Fruit fly (Drosophila melanogaster) whole organism, wandering third instar larva: ENCODE measurements around the gene Sod1.

ENCODE experiments used
- CG32264 ChIP-seq: fragments of 200-800 bp; sonication (Bioruptor generic); optimal IDR thresholded peaks from 2 replicates; lab custom pipeline; 2016; ENCODE audit warnings: missing biosample characterization, missing genetic modification characterization
- CG9705 ChIP-seq: fragments of 200-800 bp; sonication (Bioruptor generic); optimal IDR thresholded peaks from 2 replicates; lab custom pipeline; 2018; ENCODE audit warnings: missing biosample characterization, mild to moderate bottlenecking, missing genetic modification characterization
- Dfd ChIP-seq: fragments of >200 bp; optimal IDR thresholded peaks from 2 replicates; lab custom pipeline; 2017; ENCODE audit warnings: missing biosample characterization, missing genetic modification characterization
- Dif ChIP-seq: fragments of 200-275, 200-300 bp; sonication (Bioruptor generic); optimal IDR thresholded peaks from 2 replicates; lab custom pipeline; 2018; ENCODE audit warnings: missing biosample characterization, missing genetic modification characterization; ENCODE audit not compliant: partially characterized antibody
- GATAd ChIP-seq: sonication (Bioruptor generic); optimal IDR thresholded peaks from 2 replicates; lab custom pipeline; 2016; ENCODE audit warnings: missing biosample characterization, missing genetic modification characterization
- HLH106 ChIP-seq: fragments of 200-800 bp; optimal IDR thresholded peaks from 3 replicates; lab custom pipeline; 2019; ENCODE audit warnings: missing biosample characterization, mild to moderate bottlenecking, missing genetic modification characterization, moderate library complexity
- Hnf4 ChIP-seq: fragments of 200-800 bp; sonication (Bioruptor generic); optimal IDR thresholded peaks from 2 replicates; lab custom pipeline; 2016; ENCODE audit warnings: missing biosample characterization, mild to moderate bottlenecking, missing genetic modification characterization
- Hr78 ChIP-seq: fragments of >200 bp; optimal IDR thresholded peaks from 2 replicates; lab custom pipeline; 2017; ENCODE audit warnings: missing biosample characterization, missing genetic modification characterization
- Hr83 ChIP-seq: fragments of 200-300 bp; sonication (Bioruptor generic); optimal IDR thresholded peaks from 2 replicates; lab custom pipeline; 2016; ENCODE audit warnings: missing biosample characterization, mild to moderate bottlenecking, missing genetic modification characterization, moderate library complexity; ENCODE audit not compliant: poor library complexity, severe bottlenecking
- Jra ChIP-seq: sonication (Bioruptor generic); optimal IDR thresholded peaks from 2 replicates; lab custom pipeline; 2016; ENCODE audit warnings: missing biosample characterization, missing genetic modification characterization
- Mio ChIP-seq: sonication (Bioruptor generic); optimal IDR thresholded peaks from 2 replicates; lab custom pipeline; 2016; ENCODE audit warnings: missing biosample characterization, missing genetic modification characterization
- Myc ChIP-seq: fragments of >200 bp; optimal IDR thresholded peaks from 2 replicates; lab custom pipeline; 2017
- N ChIP-seq: fragments of >200 bp; optimal IDR thresholded peaks from 2 replicates; lab custom pipeline; 2018; ENCODE audit warnings: missing biosample characterization, missing external identifiers, missing genetic modification characterization
- OdsH ChIP-seq: fragments of 200-800 bp; sonication (Bioruptor generic); optimal IDR thresholded peaks from 2 replicates; lab custom pipeline; 2016; ENCODE audit warnings: missing biosample characterization, mild to moderate bottlenecking, missing genetic modification characterization
- Rel ChIP-seq, 2 experiments: fragments of 200-800 bp; sonication (Bioruptor generic) in 1 of 2; optimal IDR thresholded peaks; 2 replicates in 1 of 2; 3 replicates in 1 of 2; lab custom pipeline; 2016 to 2019; ENCODE audit warnings: mild to moderate bottlenecking in 2 of 2, missing biosample characterization in 2 of 2, missing genetic modification characterization in 2 of 2, moderate library complexity in 1 of 2
- Sp1 ChIP-seq: fragments of 200-800 bp; sonication (Bioruptor generic); optimal IDR thresholded peaks from 3 replicates; lab custom pipeline; 2019; ENCODE audit warnings: missing biosample characterization, mild to moderate bottlenecking, missing genetic modification characterization, moderate library complexity
- Vsx2 ChIP-seq: fragments of 200-300, 225-300 bp; sonication (Bioruptor generic); optimal IDR thresholded peaks from 2 replicates; lab custom pipeline; 2018; ENCODE audit warnings: missing biosample characterization, missing genetic modification characterization; ENCODE audit not compliant: partially characterized antibody
- br ChIP-seq: fragments of 200-800 bp; sonication (Bioruptor generic); optimal IDR thresholded peaks from 2 replicates; lab custom pipeline; 2016; ENCODE audit warnings: missing biosample characterization, missing genetic modification characterization
- brk ChIP-seq: fragments of 200-800 bp; sonication (Bioruptor generic); optimal IDR thresholded peaks from 2 replicates; lab custom pipeline; 2016; ENCODE audit warnings: missing biosample characterization, mild to moderate bottlenecking, missing genetic modification characterization
- dl ChIP-seq, 2 experiments: fragments of 175-275, 200-275 bp in 1 of 2; fragments of 200-275 bp in 1 of 2; sonication (Bioruptor generic); optimal IDR thresholded peaks; lab custom pipeline; 2018; ENCODE audit warnings: mild to moderate bottlenecking in 2 of 2, missing biosample characterization in 2 of 2, missing genetic modification characterization in 2 of 2, moderate library complexity in 2 of 2; ENCODE audit not compliant: partially characterized antibody in 2 of 2, insufficient read depth in 1 of 2
- dmrt93B ChIP-seq: fragments of 200-800 bp; sonication (Bioruptor generic); optimal IDR thresholded peaks from 2 replicates; lab custom pipeline; 2018; ENCODE audit warnings: missing biosample characterization, mild to moderate bottlenecking, missing genetic modification characterization
- dsf ChIP-seq: sonication (Bioruptor generic); optimal IDR thresholded peaks from 2 replicates; lab custom pipeline; 2016; ENCODE audit warnings: missing biosample characterization, missing genetic modification characterization, borderline replicate concordance
- foxo ChIP-seq, 2 experiments: fragments of 200-800 bp; sonication (Bioruptor generic); optimal IDR thresholded peaks; 2 replicates in 1 of 2; 3 replicates in 1 of 2; lab custom pipeline; 2016 to 2017; ENCODE audit warnings: missing biosample characterization in 2 of 2, missing genetic modification characterization in 2 of 2
- h ChIP-seq: fragments of 200-800 bp; sonication (Bioruptor generic); optimal IDR thresholded peaks from 3 replicates; lab custom pipeline; 2016; ENCODE audit warnings: missing biosample characterization, mild to moderate bottlenecking, missing genetic modification characterization
- jim ChIP-seq: fragments of 175-275, 200-325 bp; sonication (Bioruptor generic); optimal IDR thresholded peaks from 2 replicates; lab custom pipeline; 2016; ENCODE audit warnings: missing biosample characterization, mild to moderate bottlenecking, missing genetic modification characterization
- lola ChIP-seq: fragments of >200 bp; optimal IDR thresholded peaks from 2 replicates; lab custom pipeline; 2017; ENCODE audit warnings: missing biosample characterization, missing genetic modification characterization
- pan ChIP-seq: fragments of >200 bp; optimal IDR thresholded peaks from 2 replicates; lab custom pipeline; 2017
- sage ChIP-seq: fragments of 200-800 bp; sonication (Bioruptor generic); optimal IDR thresholded peaks from 2 replicates; lab custom pipeline; 2016; ENCODE audit warnings: missing biosample characterization, mild to moderate bottlenecking, missing genetic modification characterization
- sv ChIP-seq: fragments of 200-800 bp; sonication (Bioruptor generic); optimal IDR thresholded peaks from 3 replicates; lab custom pipeline; 2016; ENCODE audit warnings: missing biosample characterization, missing genetic modification characterization
- tai ChIP-seq: sonication (Bioruptor generic); optimal IDR thresholded peaks from 2 replicates; lab custom pipeline; 2016; ENCODE audit warnings: missing biosample characterization, missing genetic modification characterization
- usp ChIP-seq: fragments of >200 bp; optimal IDR thresholded peaks from 2 replicates; lab custom pipeline; 2017; ENCODE audit warnings: missing biosample characterization, missing genetic modification characterization
- woc ChIP-seq: sonication (Bioruptor generic); optimal IDR thresholded peaks from 2 replicates; lab custom pipeline; 2016; ENCODE audit warnings: missing biosample characterization, mild to moderate bottlenecking, missing genetic modification characterization

Gene Sod1

DNA sequence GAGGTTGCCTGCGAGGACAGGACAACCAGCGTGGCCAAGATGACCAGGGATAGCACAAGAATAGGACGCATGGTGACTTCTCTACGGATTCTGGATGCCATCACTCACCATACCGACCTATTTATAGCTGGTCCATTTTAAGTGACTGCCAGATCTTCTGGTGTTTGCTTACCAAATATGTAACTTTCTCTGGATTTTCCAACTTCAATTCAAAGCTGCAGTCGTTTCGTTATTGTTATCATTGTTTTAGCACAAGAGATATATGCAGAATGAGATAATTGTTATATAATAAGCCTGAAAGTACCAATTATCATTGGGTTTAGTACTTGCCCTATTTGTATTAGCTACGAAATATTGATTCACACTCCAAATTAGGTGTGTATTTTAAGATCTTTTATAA is 9.8 kb downstream of the Sod1 start, which contains the start of gene CG32071:
Gene CG32071 (minus strand): TSS at position 101 of the 400 bp plus-strand sequence.
- TF ChIP-seq N: no peak
- TF ChIP-seq CG32264 (GFP tag; lab: Kevin White, UChicago): no peak
- no peak for TF ChIP-seq foxo (GFP tag; optimal IDR thresholded peaks at IDR 0.05; lab: Kevin White, UChicago)
- TF ChIP-seq Hnf4 (GFP tag; lab: Kevin White, UChicago): no peak
- TF ChIP-seq Mio: no peak
- no peak for TF ChIP-seq sv (GFP tag; lab: Kevin White, UChicago)
- TF ChIP-seq HLH106 (tag; lab: Kevin White, UChicago): no peak
- no peak for TF ChIP-seq dsf (GFP tag; lab: Kevin White, UChicago)
- TF ChIP-seq GATAd (GFP tag; lab: Kevin White, UChicago): no peak
- no peak for TF ChIP-seq brk (GFP tag; lab: Kevin White, UChicago)
- TF ChIP-seq Dfd (GFP tag; lab: Kevin White, UChicago): no peak
- TF ChIP-seq Dif (GFP tag; lab: Kevin White, UChicago): no peak
- TF ChIP-seq usp (GFP tag; lab: Kevin White, UChicago): no peak
- no peak for TF ChIP-seq Hr78 (GFP tag; lab: Kevin White, UChicago)
- TF ChIP-seq Hr83: no peak
- no peak for TF ChIP-seq CG9705 (GFP tag; lab: Kevin White, UChicago)
- TF ChIP-seq tai: no peak
- TF ChIP-seq, all 38 proteins: peak for 0

dm6 chr3L:11102930-11103329 is 10.6 kb downstream of the Sod1 start, which contains the start of gene Elo68alpha:
TSS of gene Elo68alpha (minus strand) at chr3L:11103030.
- TF ChIP-seq br (GFP tag; lab: Kevin White, UChicago) (no peak), pan (lab: Kevin White, UChicago) (no peak), woc (GFP tag; lab: Kevin White, UChicago) (no peak), lola (GFP tag; lab: Kevin White, UChicago) (no peak), Jra (GFP tag; lab: Kevin White, UChicago) (no peak), dmrt93B (no peak), Mio (no peak), OdsH (no peak), Dfd (GFP tag; lab: Kevin White, UChicago) (no peak), Sp1 (GFP tag; lab: Kevin White, UChicago) (no peak), N (no peak), Myc (lab: Kevin White, UChicago) (no peak), HLH106 (tag; lab: Kevin White, UChicago) (no peak), Rel (GFP tag; optimal IDR thresholded peaks at IDR 0.05; lab: Kevin White, UChicago) (no peak), Rel (tag; optimal IDR thresholded peaks at IDR 0.05; lab: Kevin White, UChicago) (no peak), Dif (GFP tag; lab: Kevin White, UChicago) (no peak), Hr78 (GFP tag; lab: Kevin White, UChicago) (no peak), brk (GFP tag; lab: Kevin White, UChicago) (no peak), dl (GFP tag; optimal IDR thresholded peaks at IDR 0.05; lab: Kevin White, UChicago; ENCODE audit: insufficient read depth in 1 of 2, partially characterized antibody in 2 of 2) (no peak)

DNA sequence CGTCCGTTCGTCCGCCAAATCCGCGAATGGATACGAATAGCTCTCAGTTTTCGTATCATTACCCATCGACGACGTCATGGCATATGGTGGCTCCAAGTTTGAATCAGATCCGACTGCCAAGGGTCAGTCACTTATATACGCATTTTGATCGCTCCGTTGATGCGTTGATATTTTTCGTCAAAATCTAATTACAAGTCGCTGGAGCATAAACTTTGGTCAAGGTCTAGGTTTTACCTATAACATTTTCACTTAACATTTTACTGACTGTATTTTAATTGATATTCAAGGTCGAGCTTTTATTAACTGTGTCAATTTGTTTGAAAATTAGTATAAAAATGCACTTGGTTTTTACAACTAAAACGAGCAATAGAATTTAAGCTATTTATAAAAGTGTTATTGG is 11.9 kb downstream of the Sod1 start, which contains the start of gene Elo68beta:
Gene Elo68beta (minus strand): TSS at position 101 of the 400 bp plus-strand sequence.
- no peak for TF ChIP-seq sage (GFP tag; lab: Kevin White, UChicago)
- no peak for TF ChIP-seq dsf (GFP tag; lab: Kevin White, UChicago)
- TF ChIP-seq woc (GFP tag; lab: Kevin White, UChicago): no peak
- TF ChIP-seq Hr83: no peak
- no peak for TF ChIP-seq HLH106 (tag; lab: Kevin White, UChicago)
- TF ChIP-seq Dif (GFP tag; lab: Kevin White, UChicago): no peak
- no peak for TF ChIP-seq dl (GFP tag; optimal IDR thresholded peaks at IDR 0.05; lab: Kevin White, UChicago; ENCODE audit: insufficient read depth in 1 of 2, partially characterized antibody in 2 of 2)
- TF ChIP-seq OdsH: no peak
- no peak for TF ChIP-seq tai
- TF ChIP-seq Mio: no peak
- TF ChIP-seq Hr78 (GFP tag; lab: Kevin White, UChicago): no peak
- TF ChIP-seq Vsx2 (GFP tag; lab: Kevin White, UChicago): no peak
- TF ChIP-seq foxo (GFP tag; optimal IDR thresholded peaks at IDR 0.05; lab: Kevin White, UChicago): no peak
- TF ChIP-seq usp (GFP tag; lab: Kevin White, UChicago): no peak
- TF ChIP-seq dmrt93B: no peak
- TF ChIP-seq jim: no peak
- TF ChIP-seq Hnf4 (GFP tag; lab: Kevin White, UChicago): no peak
- TF ChIP-seq br (GFP tag; lab: Kevin White, UChicago): no peak
- no peak for TF ChIP-seq h (GFP tag; lab: Kevin White, UChicago)
- no peak for TF ChIP-seq CG9705 (GFP tag; lab: Kevin White, UChicago)
